Worm (Caenorhabditis elegans): Measurements from ENCODE around the gene F13A2.10.

DNA sequence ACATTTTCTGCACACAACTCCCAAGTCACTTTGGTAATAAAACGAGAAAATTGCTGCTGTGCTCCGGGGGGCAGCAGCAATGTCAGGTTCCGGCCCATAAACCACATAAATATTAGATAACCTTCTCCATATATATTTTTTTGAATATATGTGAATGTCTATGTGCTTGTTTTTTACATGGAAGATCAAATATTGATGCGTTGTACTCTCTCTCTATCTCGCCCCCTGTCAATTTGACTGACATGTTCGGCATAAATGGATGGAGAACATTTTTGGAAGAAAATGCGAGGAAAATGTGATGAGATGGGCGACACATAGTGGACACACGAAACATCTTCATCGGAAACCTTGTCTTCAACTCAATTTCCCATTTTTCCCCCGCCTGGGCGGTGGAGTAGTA lies 26.1 kb downstream of the F13A2.10 start:
- no peak for TF ChIP-seq ztf-23 (GFP tag; IDR thresholded peaks at IDR 0.05)
- no peak for TF ChIP-seq klf-2 (GFP tag; conservative IDR thresholded peaks at IDR 0.05)
- no peak for TF ChIP-seq ztf-29 (GFP tag; IDR thresholded peaks at IDR 0.05)
- TF ChIP-seq cog-1 (tag; optimal IDR thresholded peaks at IDR 0.05): no peak
- TF ChIP-seq med-1 (GFP tag; optimal IDR thresholded peaks at IDR 0.05; ENCODE audit: insufficient read depth): no peak
- no peak for TF ChIP-seq flt-1 (GFP tag; IDR thresholded peaks at IDR 0.05)
